Fruit fly (Drosophila melanogaster): ENCODE data around the gene Marcal1.

DNA sequence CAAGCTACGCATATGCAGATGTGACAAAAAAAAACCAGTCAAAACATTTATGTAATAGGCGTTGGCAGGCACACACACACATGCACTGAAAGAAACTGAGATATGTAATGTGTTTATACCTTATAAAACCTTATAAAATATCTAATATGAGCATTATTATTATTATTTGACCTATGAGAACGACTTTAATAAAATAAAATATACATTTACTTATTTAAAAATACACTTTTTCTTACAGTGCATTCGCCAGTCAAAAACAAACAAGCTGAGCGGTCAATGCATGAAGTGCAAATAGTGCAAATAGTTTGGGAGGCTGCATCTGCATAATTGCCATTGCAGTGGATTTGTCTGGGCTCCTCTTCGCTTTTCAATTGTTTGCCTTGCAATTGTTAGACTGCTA lies 47.3 kb upstream of the Marcal1 start:
- no peak for TF ChIP-seq CG8478 (optimal IDR thresholded peaks at IDR 0.05)
- no peak for TF ChIP-seq CTCF (optimal IDR thresholded peaks at IDR 0.05)

Data from S2 (cell line).